Worm (Caenorhabditis elegans) whole organism, young adult: Measurements from ENCODE around the gene chhy-1.

Source experiments
- F23B12.7 ChIP-seq: sonication (generic microtip); optimal IDR thresholded peaks from 2 replicates; lab custom pipeline; 2017; ENCODE audit warnings: missing genetic modification characterization, mild to moderate bottlenecking, missing compliant biosample characterization, antibody characterized with exemption, moderate library complexity; ENCODE audit not compliant: insufficient read depth
- F39B2.1 ChIP-seq: fragments of 200-800 bp; sonication (Bioruptor generic); IDR thresholded peaks from 2 replicates; pipeline ENCODE4 v1.3.6; 2022; ENCODE audit warnings: missing genetic modification reagents, missing genetic modification characterization, missing compliant biosample characterization
- F52B5.7 ChIP-seq: sonication (generic microtip); optimal IDR thresholded peaks from 2 replicates; lab custom pipeline; 2016; ENCODE audit warnings: mild to moderate bottlenecking, missing genetic modification characterization, missing compliant biosample characterization
- F55B11.4 ChIP-seq: sonication (generic microtip); optimal IDR thresholded peaks from 2 replicates; lab custom pipeline; 2016; ENCODE audit warnings: missing compliant biosample characterization, missing genetic modification characterization, borderline replicate concordance; ENCODE audit not compliant: insufficient read depth
- F57A8.1 ChIP-seq: fragments of 200-800 bp; sonication (Bioruptor generic); optimal IDR thresholded peaks from 2 replicates; lab custom pipeline; 2018; ENCODE audit warnings: mild to moderate bottlenecking, missing genetic modification characterization, moderate library complexity, missing compliant biosample characterization
- F57C9.4 ChIP-seq: sonication (generic microtip); optimal IDR thresholded peaks from 2 replicates; lab custom pipeline; 2017; ENCODE audit warnings: mild to moderate bottlenecking, missing genetic modification characterization, missing compliant biosample characterization
- T07F8.4 ChIP-seq: sonication (generic microtip); optimal IDR thresholded peaks from 2 replicates; lab custom pipeline; 2016; ENCODE audit warnings: mild to moderate bottlenecking, missing genetic modification characterization, moderate library complexity, missing compliant biosample characterization
- Y56A3A.18 ChIP-seq: fragments of 200-800 bp; sonication (Bioruptor generic); IDR thresholded peaks from 2 replicates; pipeline ENCODE4 v1.3.6; 2022; ENCODE audit warnings: missing genetic modification reagents, missing genetic modification characterization, missing compliant biosample characterization
- aptf-2 ChIP-seq: fragments of 200-800 bp; sonication (Bioruptor generic); conservative IDR thresholded peaks from 2 replicates; pipeline ENCODE4 v1.3.6; 2022; ENCODE audit warnings: missing genetic modification reagents, missing genetic modification characterization, missing compliant biosample characterization
- aptf-3 ChIP-seq: fragments of 200-800 bp; sonication (Bioruptor generic); IDR thresholded peaks from 2 replicates; pipeline ENCODE4 v1.3.6; 2022; ENCODE audit warnings: missing genetic modification characterization, missing compliant biosample characterization
- athp-1 ChIP-seq: sonication (generic microtip); optimal IDR thresholded peaks from 2 replicates; lab custom pipeline; 2017; ENCODE audit warnings: mild to moderate bottlenecking, missing genetic modification characterization, missing compliant biosample characterization
- bed-1 ChIP-seq: fragments of 200-800 bp; sonication (Bioruptor generic); IDR thresholded peaks from 2 replicates; pipeline ENCODE4 v1.3.6; 2022; ENCODE audit warnings: missing genetic modification reagents, missing genetic modification characterization, missing compliant biosample characterization
- bed-2 ChIP-seq: fragments of 200-800 bp; sonication (Bioruptor generic); IDR thresholded peaks from 2 replicates; pipeline ENCODE4 v1.3.6; 2022; ENCODE audit warnings: missing genetic modification reagents, missing genetic modification characterization, missing compliant biosample characterization
- chd-7 ChIP-seq: sonication (generic microtip); optimal IDR thresholded peaks from 2 replicates; lab custom pipeline; 2016; ENCODE audit warnings: mild to moderate bottlenecking, missing genetic modification characterization, moderate library complexity, missing compliant biosample characterization
- dpff-1 ChIP-seq: sonication (generic microtip); optimal IDR thresholded peaks from 2 replicates; lab custom pipeline; 2017; ENCODE audit warnings: mild to moderate bottlenecking, missing genetic modification characterization, missing compliant biosample characterization
- dpl-1 ChIP-seq: fragments of 150-350 bp; optimal IDR thresholded peaks from 2 replicates; lab custom pipeline; 2014; ENCODE audit warnings: missing biosample characterization, missing genetic modification reagents, missing genetic modification characterization
- egl-18 ChIP-seq: fragments of 200-800 bp; sonication (Bioruptor generic); IDR thresholded peaks from 2 replicates; pipeline ENCODE4 v1.3.6; 2022; ENCODE audit warnings: missing genetic modification reagents, missing genetic modification characterization, missing compliant biosample characterization
- ekl-4 ChIP-seq: fragments of 200-800 bp; sonication (Bioruptor generic); IDR thresholded peaks from 2 replicates; pipeline ENCODE4 v1.3.6; 2022; ENCODE audit warnings: missing genetic modification reagents, missing genetic modification characterization, missing compliant biosample characterization
- hlh-12 ChIP-seq: sonication (generic microtip); optimal IDR thresholded peaks from 2 replicates; lab custom pipeline; 2016; ENCODE audit warnings: missing genetic modification characterization, missing compliant biosample characterization
- hrde-1 ChIP-seq: sonication (generic microtip); optimal IDR thresholded peaks from 2 replicates; lab custom pipeline; 2016; ENCODE audit warnings: missing genetic modification characterization, mild to moderate bottlenecking, missing compliant biosample characterization, moderate library complexity, missing genotype, missing genetic modification reagents, borderline replicate concordance
- let-607 ChIP-seq, 2 experiments: fragments of 200-800 bp in 1 of 2; sonication (Bioruptor generic) in 1 of 2; sonication (generic microtip) in 1 of 2; optimal IDR thresholded peaks; 2 replicates each; lab custom pipeline; 2016 to 2018; ENCODE audit warnings: mild to moderate bottlenecking in 2 of 2, missing compliant biosample characterization in 2 of 2, missing genetic modification characterization in 2 of 2, moderate library complexity in 2 of 2, missing genotype in 1 of 2
- lin-26 ChIP-seq: fragments of 200-800 bp; sonication (Bioruptor generic); IDR thresholded peaks from 2 replicates; pipeline ENCODE4 v1.3.6; 2022; ENCODE audit warnings: missing genetic modification reagents, missing genetic modification characterization, missing compliant biosample characterization
- lin-54 ChIP-seq: fragments of 200-800 bp; sonication (Bioruptor generic); optimal IDR thresholded peaks from 2 replicates; lab custom pipeline; 2018; ENCODE audit warnings: mild to moderate bottlenecking, missing genetic modification characterization, missing compliant biosample characterization
- lir-1 ChIP-seq: fragments of 200-800 bp; sonication (Bioruptor generic); conservative IDR thresholded peaks from 2 replicates; pipeline ENCODE4 v1.3.6; 2022; ENCODE audit warnings: missing genetic modification reagents, missing genetic modification characterization, missing compliant biosample characterization
- lsl-1 ChIP-seq: fragments of 200-800 bp; sonication (Bioruptor generic); optimal IDR thresholded peaks from 2 replicates; lab custom pipeline; 2018; ENCODE audit warnings: mild to moderate bottlenecking, missing genetic modification characterization, moderate library complexity, missing compliant biosample characterization
- madf-3 ChIP-seq: fragments of 200-800 bp; sonication (Bioruptor generic); IDR thresholded peaks from 2 replicates; pipeline ENCODE4 v1.3.6; 2022; ENCODE audit warnings: missing genetic modification reagents, missing genetic modification characterization, missing compliant biosample characterization
- madf-8 ChIP-seq: fragments of 200-800 bp; sonication (Bioruptor generic); conservative IDR thresholded peaks from 2 replicates; pipeline ENCODE4 v1.3.6; 2022; ENCODE audit warnings: missing genetic modification reagents, missing genetic modification characterization, missing compliant biosample characterization
- mcd-1 ChIP-seq: fragments of 200-800 bp; sonication (Bioruptor generic); IDR thresholded peaks from 2 replicates; pipeline ENCODE4 v1.3.6; 2022; ENCODE audit warnings: missing genetic modification reagents, missing genetic modification characterization, missing compliant biosample characterization
- nfyb-1 ChIP-seq: fragments of 200-800 bp; sonication (Bioruptor generic); IDR thresholded peaks from 2 replicates; pipeline ENCODE4 v1.3.6; 2022; ENCODE audit warnings: missing genetic modification reagents, missing genetic modification characterization, missing compliant biosample characterization
- nhr-120 ChIP-seq: fragments of 200-800 bp; sonication (Bioruptor generic); IDR thresholded peaks from 2 replicates; pipeline ENCODE4 v1.3.6; 2022; ENCODE audit warnings: missing genetic modification characterization, missing compliant biosample characterization
- nhr-179 ChIP-seq: sonication (generic microtip); optimal IDR thresholded peaks from 2 replicates; lab custom pipeline; 2016; ENCODE audit warnings: mild to moderate bottlenecking, missing genetic modification characterization, missing compliant biosample characterization
- nhr-80 ChIP-seq: sonication (generic microtip); optimal IDR thresholded peaks from 2 replicates; lab custom pipeline; 2016; ENCODE audit warnings: missing genetic modification characterization, missing compliant biosample characterization
- pha-4 ChIP-seq: fragments of 150-350 bp; sonication (generic microtip); optimal IDR thresholded peaks from 2 replicates; lab custom pipeline; 2014; ENCODE audit warnings: missing biosample characterization, missing genetic modification reagents, missing genetic modification characterization
- rpc-1 ChIP-seq, 2 experiments: fragments of 150-350 bp in 1 of 2; sonication (generic microtip) in 1 of 2; optimal IDR thresholded peaks; 2 replicates each; lab custom pipeline; 2014 to 2018; ENCODE audit warnings: missing biosample characterization in 1 of 2, missing genetic modification characterization in 1 of 2, missing genetic modification reagents in 1 of 2, missing genotype in 1 of 2
- sdz-38 ChIP-seq: sonication (generic microtip); optimal IDR thresholded peaks from 2 replicates; lab custom pipeline; 2016; ENCODE audit warnings: missing genotype, missing genetic modification characterization, missing compliant biosample characterization
- snpc-3.4 ChIP-seq: sonication (generic microtip); optimal IDR thresholded peaks from 2 replicates; lab custom pipeline; 2017; ENCODE audit warnings: missing genetic modification characterization, mild to moderate bottlenecking, missing compliant biosample characterization, antibody characterized with exemption, moderate library complexity, missing genotype, missing genetic modification reagents
- tbx-9 ChIP-seq: sonication (generic microtip); optimal IDR thresholded peaks from 2 replicates; lab custom pipeline; 2016; ENCODE audit warnings: borderline replicate concordance, missing genetic modification characterization, inconsistent platforms, missing compliant biosample characterization
- tlf-1 ChIP-seq: fragments of 200-800 bp; sonication (Bioruptor generic); optimal IDR thresholded peaks from 2 replicates; lab custom pipeline; 2018; ENCODE audit warnings: mild to moderate bottlenecking, missing genetic modification characterization, missing compliant biosample characterization
- unc-130 ChIP-seq: sonication (generic microtip); optimal IDR thresholded peaks from 2 replicates; lab custom pipeline; 2016; ENCODE audit warnings: missing genetic modification reagents, missing genetic modification characterization, missing compliant biosample characterization
- xnd-1 ChIP-seq: sonication (generic microtip); optimal IDR thresholded peaks from 2 replicates; lab custom pipeline; 2016; ENCODE audit warnings: missing genotype, missing genetic modification reagents, missing genetic modification characterization, missing compliant biosample characterization
- ztf-26 ChIP-seq: sonication (generic microtip); optimal IDR thresholded peaks from 2 replicates; lab custom pipeline; 2017; ENCODE audit warnings: missing genetic modification characterization, missing compliant biosample characterization
- ztf-28 ChIP-seq: fragments of 200-800 bp; sonication (Bioruptor generic); IDR thresholded peaks from 2 replicates; pipeline ENCODE4 v1.3.6; 2022; ENCODE audit warnings: missing genetic modification reagents, missing genetic modification characterization, missing compliant biosample characterization

Gene chhy-1

DNA sequence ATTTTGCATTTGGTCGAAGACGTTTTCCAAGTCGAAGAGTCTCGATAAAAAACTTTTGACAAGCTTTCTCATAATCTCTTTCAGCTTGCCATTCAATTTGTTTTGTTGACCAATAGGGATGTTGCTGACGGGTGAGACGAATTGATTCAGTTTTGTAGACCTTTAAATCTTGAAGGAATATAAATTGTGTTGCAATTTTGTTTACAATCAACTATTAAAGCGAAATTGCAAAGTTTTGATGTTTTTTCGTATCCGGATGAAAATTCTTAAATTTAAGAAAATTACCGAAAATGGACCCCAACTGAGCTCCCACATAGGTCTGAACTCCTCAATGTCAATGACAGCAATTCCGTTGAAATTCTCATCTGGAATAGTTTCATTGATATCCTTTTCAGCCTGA is 1.3 kb downstream of the chhy-1 start:
- no peak for TF ChIP-seq nfyb-1 (GFP tag; lab: Robert Waterston, UW)
- TF ChIP-seq tlf-1 (GFP tag; lab: Kevin White, UChicago): no peak
- no peak for TF ChIP-seq F57C9.4
- TF ChIP-seq rpc-1 (optimal IDR thresholded peaks at IDR 0.05; lab: Kevin White, UChicago): no peak
- TF ChIP-seq rpc-1 (tag; optimal IDR thresholded peaks at IDR 0.05; lab: Kevin White, UChicago): no peak
- TF ChIP-seq F39B2.1 (GFP tag; lab: Robert Waterston, UW): no peak
- TF ChIP-seq, all 124 proteins: peak for 0

DNA sequence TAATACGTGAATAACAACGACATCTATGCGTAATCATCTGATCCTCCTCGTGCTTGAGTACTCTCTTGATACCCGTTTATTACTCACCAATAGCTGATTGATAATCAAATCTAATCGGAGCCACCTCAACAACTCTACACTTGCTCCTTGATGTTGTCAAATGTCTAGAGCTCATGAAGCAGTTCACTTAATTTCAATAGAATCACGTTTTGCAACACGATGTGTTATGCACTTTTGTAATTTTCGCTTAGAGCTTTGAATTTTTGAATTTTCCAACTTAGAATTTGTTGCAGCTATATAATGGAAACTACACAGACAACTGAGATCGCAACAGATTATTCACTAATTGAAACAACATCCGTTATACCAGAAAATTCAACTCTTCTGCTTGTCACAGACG is 4.9 kb downstream of the chhy-1 start, which contains the start of gene T22C8.1:
T22C8.1 (plus strand) TSS at position 301 of the 400 bp plus-strand sequence.
- no peak for TF ChIP-seq nhr-80 (tag; lab: Kevin White, UChicago)
- no peak for TF ChIP-seq T07F8.4 (tag; lab: Kevin White, UChicago)
- TF ChIP-seq aptf-3 (GFP tag; lab: Robert Waterston, UW): no peak
- TF ChIP-seq nhr-179 (tag; lab: Kevin White, UChicago): no peak
- TF ChIP-seq let-607 (tag; optimal IDR thresholded peaks at IDR 0.05; lab: Kevin White, UChicago): no peak
- TF ChIP-seq lir-1 (GFP tag; lab: Robert Waterston, UW): no peak
- no peak for TF ChIP-seq hlh-12 (tag; lab: Kevin White, UChicago)
- no peak for TF ChIP-seq F23B12.7 (tag; lab: Kevin White, UChicago)
- TF ChIP-seq hrde-1 (tag; lab: Kevin White, UChicago): no peak

DNA sequence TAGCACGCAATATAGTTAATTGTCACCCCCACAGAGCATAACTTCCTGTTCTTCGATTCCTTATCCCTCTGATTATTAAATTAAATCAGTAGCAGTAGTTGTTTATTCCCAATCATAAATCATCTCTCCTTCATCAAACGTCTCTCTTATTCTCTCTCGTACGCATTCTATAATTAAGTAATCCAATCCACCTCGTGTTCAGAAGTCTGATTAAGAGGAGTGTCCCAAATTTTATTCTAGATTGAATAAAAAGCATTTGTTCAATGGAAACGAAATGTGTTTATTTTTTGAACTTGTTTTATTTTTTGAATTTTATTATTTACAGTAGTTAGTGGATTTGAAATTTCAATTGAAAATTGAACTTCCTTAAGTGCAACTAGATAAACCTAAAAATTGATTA is 6.1 kb downstream of the chhy-1 start:
- TF ChIP-seq bed-1: no peak
- no peak for TF ChIP-seq madf-8 (GFP tag; lab: Robert Waterston, UW)
- TF ChIP-seq nhr-80 (tag; lab: Kevin White, UChicago): no peak
- no peak for TF ChIP-seq chd-7
- no peak for TF ChIP-seq F57A8.1
- TF ChIP-seq snpc-3.4 (tag; lab: Kevin White, UChicago): no peak
- TF ChIP-seq bed-2 (GFP tag; lab: Robert Waterston, UW): no peak
- TF ChIP-seq lsl-1: no peak
- TF ChIP-seq pha-4: no peak
- TF ChIP-seq dpl-1 (GFP tag; lab: Kevin White, UChicago): no peak
- TF ChIP-seq Y56A3A.18 (GFP tag; lab: Robert Waterston, UW): no peak
- TF ChIP-seq tbx-9 (tag; lab: Kevin White, UChicago): no peak
- TF ChIP-seq, all 124 proteins: peak for 0

DNA sequence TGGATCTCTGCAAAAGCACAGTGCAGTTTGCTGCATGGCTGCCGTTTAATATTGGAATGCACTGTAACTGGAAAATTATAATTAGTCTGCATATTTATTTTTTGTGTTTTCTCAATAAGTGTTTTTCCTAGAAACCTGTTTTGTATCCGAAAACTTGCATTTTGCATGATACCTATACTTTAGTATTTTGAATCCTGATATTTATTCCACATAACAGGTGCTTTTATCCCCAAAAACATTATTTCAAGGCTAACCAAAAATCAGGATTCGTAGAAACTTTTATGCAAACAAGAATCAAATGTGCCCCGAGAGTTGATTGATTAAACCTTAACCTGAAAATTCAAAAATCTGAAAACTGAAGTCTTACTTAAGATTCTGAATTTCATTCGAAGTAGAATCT is 6.8 kb downstream of the chhy-1 start:
- TF ChIP-seq F52B5.7 (no peak), nhr-80 (tag; lab: Kevin White, UChicago) (no peak), lin-26 (GFP tag; lab: Robert Waterston, UW) (no peak), aptf-2 (GFP tag; lab: Robert Waterston, UW) (no peak), dpff-1 (tag; lab: Kevin White, UChicago) (no peak), lin-54 (no peak), athp-1 (no peak), unc-130 (GFP tag; lab: Kevin White, UChicago) (no peak), mcd-1 (GFP tag; lab: Robert Waterston, UW) (no peak), ztf-26 (tag; lab: Kevin White, UChicago) (no peak), ekl-4 (no peak), xnd-1 (tag; lab: Kevin White, UChicago) (no peak), egl-18 (GFP tag; lab: Robert Waterston, UW) (no peak), sdz-38 (tag; lab: Kevin White, UChicago) (no peak), F55B11.4 (no peak), ztf-28 (GFP tag; lab: Robert Waterston, UW) (no peak), madf-3 (no peak), nhr-120 (GFP tag; lab: Robert Waterston, UW) (no peak)
